Fruit fly (Drosophila melanogaster) Kc167 (cell line): ENCODE measurements around the gene BBS8.

Experiments
- h ChIP-seq: fragments of >200 bp; optimal IDR thresholded peaks from 3 replicates; lab custom pipeline; 2018; ENCODE audit warnings: missing external identifiers
- insv ChIP-seq: fragments of >200 bp; optimal IDR thresholded peaks from 3 replicates; lab custom pipeline; 2018; ENCODE audit warnings: missing external identifiers
- psq ChIP-seq: fragments of >200 bp; optimal IDR thresholded peaks from 2 replicates; lab custom pipeline; 2017; ENCODE audit warnings: missing external identifiers
- ttk ChIP-seq: sonication (Bioruptor generic); optimal IDR thresholded peaks from 2 replicates; lab custom pipeline; 2017; ENCODE audit warnings: missing external identifiers

dm6 chr2L:471021-471479, 48.4 kb downstream of the BBS8 start:
- TF ChIP-seq h (lab: Kevin White, UChicago) (no peak), ttk (lab: Kevin White, UChicago) (no peak), psq (lab: Kevin White, UChicago) (no peak), insv (lab: Kevin White, UChicago) (no peak)
